Worm (Caenorhabditis elegans): Measurements from ENCODE around the gene F54H5.3.

- no peak for TF ChIP-seq tab-1 (GFP tag; IDR thresholded peaks at IDR 0.05)
- no peak for TF ChIP-seq T22C8.4 (GFP tag; IDR thresholded peaks at IDR 0.05)
- no peak for TF ChIP-seq ref-1 (GFP tag; conservative IDR thresholded peaks at IDR 0.05)
- no peak for TF ChIP-seq ztf-23 (GFP tag; IDR thresholded peaks at IDR 0.05)
- no peak for TF ChIP-seq ztf-29 (GFP tag; IDR thresholded peaks at IDR 0.05)
- TF ChIP-seq klf-2 (GFP tag; conservative IDR thresholded peaks at IDR 0.05), result no peak
- no peak for TF ChIP-seq cog-1 (tag; optimal IDR thresholded peaks at IDR 0.05)
- no peak for TF ChIP-seq flt-1 (GFP tag; IDR thresholded peaks at IDR 0.05)
- TF ChIP-seq med-1 (GFP tag; optimal IDR thresholded peaks at IDR 0.05; ENCODE audit: insufficient read depth), result no peak
Observed at ce11 chrII:6661211-6661610, 39.2 kb downstream of the F54H5.3 start, which contains the start of gene T19D12.2.
